Fruit fly (Drosophila melanogaster) S2 (cell line): ENCODE measurements around the gene PNPase.

Experiments
- CG8478 ChIP-seq: fragments of >200 bp; optimal IDR thresholded peaks from 2 replicates; lab custom pipeline; 2018
- CTCF ChIP-seq, 2 experiments: fragments of >200 bp; optimal IDR thresholded peaks; 2 replicates each; lab custom pipeline; 2018

The PNPase gene

dm6 chr3R:31404499-31405276 is 564 bp downstream of the PNPase start, which contains the start of gene Gprk2:
Gprk2 (plus strand) TSS chr3R:31405245.
- TF ChIP-seq CG8478 (no peak), CTCF (optimal IDR thresholded peaks at IDR 0.05; lab: Kevin White, UChicago) (peak; percentile 18 to 54)

- peak in 1 of 2 experiments; percentile 15 for TF ChIP-seq CTCF (optimal IDR thresholded peaks at IDR 0.05; lab: Kevin White, UChicago)
- TF ChIP-seq CG8478 = no peak
These were observed 9.9 kb downstream of the PNPase start, which contains the start of the genes Ugt35D1 and Gcn2 for dm6 chr3R:31395222-31395831. Ugt35D1 (minus strand) TSS chr3R:31395304. Gcn2 (plus strand) TSS chr3R:31395660.

dm6 chr3R:31393427-31393826 is 11.8 kb downstream of the PNPase start, which contains the start of gene CG31204:
CG31204 (minus strand) TSS chr3R:31393527.
- no peak for TF ChIP-seq CG8478
- TF ChIP-seq CTCF (optimal IDR thresholded peaks at IDR 0.05; lab: Kevin White, UChicago) = no peak

- TF ChIP-seq CG8478 = no peak
- TF ChIP-seq CTCF (optimal IDR thresholded peaks at IDR 0.05; lab: Kevin White, UChicago) = no peak
These were observed 19.4 kb downstream of the PNPase start for dm6 chr3R:31385820-31386330.

- no peak for TF ChIP-seq CG8478
- no peak for TF ChIP-seq CTCF (optimal IDR thresholded peaks at IDR 0.05; lab: Kevin White, UChicago)
These were observed 21.1 kb downstream of the PNPase start for dm6 chr3R:31384108-31384507.

dm6 chr3R:31381861-31382260 is 23.4 kb downstream of the PNPase start, which contains the start of gene CG1607:
CG1607 (plus strand) TSS chr3R:31382109.
- TF ChIP-seq CG8478 (no peak), CTCF (optimal IDR thresholded peaks at IDR 0.05; lab: Kevin White, UChicago) (no peak)

- no peak for TF ChIP-seq CG8478
- TF ChIP-seq CTCF (optimal IDR thresholded peaks at IDR 0.05; lab: Kevin White, UChicago) = peak; percentile 36 to 68
These were observed 24.0 kb downstream of the PNPase start for dm6 chr3R:31381216-31381688.

dm6 chr3R:31380489-31380888 is 24.8 kb downstream of the PNPase start:
- TF ChIP-seq CG8478 = no peak
- no peak for TF ChIP-seq CTCF (optimal IDR thresholded peaks at IDR 0.05; lab: Kevin White, UChicago)

- TF ChIP-seq CG8478 = no peak
- no peak for TF ChIP-seq CTCF (optimal IDR thresholded peaks at IDR 0.05; lab: Kevin White, UChicago)
These were observed 33.1 kb downstream of the PNPase start, which contains the start of gene gskt for dm6 chr3R:31372127-31372526. gskt (plus strand) TSS chr3R:31372427.

dm6 chr3R:31370204-31370603 is 35.0 kb downstream of the PNPase start:
- TF ChIP-seq CG8478 = no peak
- TF ChIP-seq CTCF (optimal IDR thresholded peaks at IDR 0.05; lab: Kevin White, UChicago) = no peak

- TF ChIP-seq CG8478 = no peak
- no peak for TF ChIP-seq CTCF (optimal IDR thresholded peaks at IDR 0.05; lab: Kevin White, UChicago)
These were observed 36.2 kb downstream of the PNPase start for dm6 chr3R:31369054-31369453.

dm6 chr3R:31363615-31364014 is 41.6 kb downstream of the PNPase start:
- TF ChIP-seq CG8478 (no peak), CTCF (optimal IDR thresholded peaks at IDR 0.05; lab: Kevin White, UChicago) (no peak)
